Fruit fly (Drosophila melanogaster) whole organism, embryonic: ENCODE results near the gene CG31871.

Experiments used
- Atf-2 ChIP-seq: fragments of 200-800 bp; sonication (Bioruptor generic); optimal IDR thresholded peaks from 2 replicates; lab custom pipeline; 2016; ENCODE audit warnings: missing biosample characterization, missing genetic modification characterization
- CG10959 ChIP-seq: fragments of 200-800 bp; sonication (Bioruptor generic); IDR thresholded peaks from 2 replicates; pipeline ENCODE4 v1.3.6; 2022; ENCODE audit warnings: missing biosample characterization, missing genetic modification characterization
- CG11398 ChIP-seq: fragments of 200-800 bp; sonication (Bioruptor generic); optimal IDR thresholded peaks from 2 replicates; lab custom pipeline; 2016; ENCODE audit warnings: missing biosample characterization, missing genetic modification characterization
- CG11696 ChIP-seq: fragments of 200-800 bp; sonication (Bioruptor generic); IDR thresholded peaks from 2 replicates; pipeline ENCODE4 v1.3.6; 2022; ENCODE audit warnings: missing biosample characterization, missing genetic modification characterization
- CG12236 ChIP-seq: fragments of 200-800 bp; sonication (Bioruptor generic); optimal IDR thresholded peaks from 2 replicates; lab custom pipeline; 2016; ENCODE audit warnings: missing biosample characterization, missing genetic modification characterization
- CG15479 ChIP-seq: fragments of 200-800 bp; sonication (Bioruptor generic); optimal IDR thresholded peaks from 3 replicates; lab custom pipeline; 2019; ENCODE audit warnings: missing biosample characterization, mild to moderate bottlenecking, missing genetic modification characterization, moderate library complexity
- CG16863 ChIP-seq: fragments of 200-800 bp; sonication (Bioruptor generic); optimal IDR thresholded peaks from 3 replicates; lab custom pipeline; 2016; ENCODE audit warnings: missing biosample characterization, missing genetic modification characterization
- CG30431 ChIP-seq: fragments of 200-800 bp; sonication (Bioruptor generic); optimal IDR thresholded peaks from 2 replicates; lab custom pipeline; 2017; ENCODE audit warnings: missing biosample characterization, missing genetic modification characterization
- CG31441 ChIP-seq: fragments of 200-800 bp; sonication (Bioruptor generic); IDR thresholded peaks from 2 replicates; pipeline ENCODE4 v1.3.6; 2022; ENCODE audit warnings: missing biosample characterization, missing genetic modification characterization
- CG3163 ChIP-seq: fragments of 200-800 bp; sonication (Bioruptor generic); optimal IDR thresholded peaks from 3 replicates; lab custom pipeline; 2016; ENCODE audit warnings: missing biosample characterization, missing genetic modification characterization
- CG4424 ChIP-seq: fragments of 200-800 bp; sonication (Bioruptor generic); optimal IDR thresholded peaks from 3 replicates; lab custom pipeline; 2016; ENCODE audit warnings: missing biosample characterization, missing genetic modification characterization
- CG4617 ChIP-seq: fragments of 200-800 bp; sonication (Bioruptor generic); optimal IDR thresholded peaks from 3 replicates; lab custom pipeline; 2016; ENCODE audit warnings: missing biosample characterization, missing genetic modification characterization, borderline replicate concordance
- CG5180 ChIP-seq: fragments of 200-800 bp; sonication (Bioruptor generic); optimal IDR thresholded peaks from 3 replicates; lab custom pipeline; 2017; ENCODE audit warnings: missing biosample characterization, missing genetic modification characterization, mild to moderate bottlenecking, moderate library complexity, missing genetic modification reagents
- CG7963 ChIP-seq: fragments of 200-800 bp; sonication (Bioruptor generic); IDR thresholded peaks from 3 replicates; pipeline ENCODE4 v1.3.6; 2022; ENCODE audit warnings: missing biosample characterization, missing genetic modification characterization; ENCODE audit not compliant: partially characterized antibody
- CG7987 ChIP-seq: fragments of 200-800 bp; sonication (Bioruptor generic); optimal IDR thresholded peaks from 2 replicates; lab custom pipeline; 2018; ENCODE audit warnings: missing biosample characterization, mild to moderate bottlenecking, missing genetic modification characterization, moderate library complexity
- CG8290 ChIP-seq, 3 experiments: fragments of 200-800 bp; sonication (Bioruptor generic); optimal IDR thresholded peaks; 2 replicates each; lab custom pipeline; 2016 to 2019; ENCODE audit warnings: missing biosample characterization in 3 of 3, missing genetic modification characterization in 3 of 3, mild to moderate bottlenecking in 2 of 3, moderate library complexity in 1 of 3
- CG8478 ChIP-seq: fragments of >200 bp; optimal IDR thresholded peaks from 2 replicates; lab custom pipeline; 2018
- CG9609 ChIP-seq: fragments of 200-800 bp; sonication (Bioruptor generic); optimal IDR thresholded peaks from 3 replicates; lab custom pipeline; 2016; ENCODE audit warnings: missing biosample characterization, missing genetic modification characterization
- CG9727 ChIP-seq: fragments of 200-800 bp; sonication (Bioruptor generic); optimal IDR thresholded peaks from 3 replicates; lab custom pipeline; 2017; ENCODE audit warnings: missing biosample characterization, mild to moderate bottlenecking, missing genetic modification characterization
- CG9932 ChIP-seq: fragments of 200-800 bp; sonication (Bioruptor generic); IDR thresholded peaks from 2 replicates; pipeline ENCODE4 v1.3.6; 2022; ENCODE audit warnings: missing biosample characterization, missing genetic modification characterization
- CHES-1-like ChIP-seq: fragments of 200-800 bp; sonication (Bioruptor generic); optimal IDR thresholded peaks from 2 replicates; lab custom pipeline; 2016; ENCODE audit warnings: missing biosample characterization, missing genetic modification characterization
- Camta ChIP-seq: fragments of 200-800 bp; sonication (Bioruptor generic); optimal IDR thresholded peaks from 2 replicates; lab custom pipeline; 2016; ENCODE audit warnings: missing biosample characterization, missing genetic modification characterization
- D ChIP-seq, 2 experiments: fragments of 200-800 bp in 1 of 2; fragments of >200 bp in 1 of 2; sonication (Bioruptor generic) in 1 of 2; optimal IDR thresholded peaks; 2 replicates in 1 of 2; 3 replicates in 1 of 2; lab custom pipeline; 2017; ENCODE audit warnings: mild to moderate bottlenecking in 1 of 2, missing biosample characterization in 1 of 2, missing genetic modification characterization in 1 of 2, missing genetic modification reagents in 1 of 2
- Dfd ChIP-seq, 2 experiments: fragments of >200 bp; optimal IDR thresholded peaks; 2 replicates each; lab custom pipeline; 2017; ENCODE audit warnings: missing biosample characterization in 2 of 2, missing genetic modification characterization in 2 of 2
- Dip3 ChIP-seq: fragments of 200-800 bp; sonication (Bioruptor generic); optimal IDR thresholded peaks from 3 replicates; lab custom pipeline; 2016; ENCODE audit warnings: missing biosample characterization, missing genetic modification characterization
- Fer2 ChIP-seq: fragments of 200-800 bp; sonication (Bioruptor generic); optimal IDR thresholded peaks from 2 replicates; lab custom pipeline; 2018; ENCODE audit warnings: missing biosample characterization, mild to moderate bottlenecking, missing genetic modification characterization, moderate library complexity
- HHEX ChIP-seq: fragments of 200-800 bp; sonication (Bioruptor generic); optimal IDR thresholded peaks from 3 replicates; lab custom pipeline; 2017; ENCODE audit warnings: missing biosample characterization, mild to moderate bottlenecking, missing genetic modification characterization, missing genetic modification reagents
- Mad ChIP-seq: fragments of 200-800 bp; sonication (Bioruptor generic); optimal IDR thresholded peaks from 2 replicates; lab custom pipeline; 2016; ENCODE audit warnings: missing biosample characterization, missing genetic modification characterization
- Med ChIP-seq: fragments of 200-800 bp; sonication (Bioruptor generic); peaks from one replicate; lab custom pipeline; 2016; ENCODE audit warnings: missing biosample characterization, missing genetic modification characterization, mild to moderate bottlenecking, inconsistent platforms, moderate library complexity
- NFAT ChIP-seq: fragments of 200-800 bp; sonication (Bioruptor generic); IDR thresholded peaks from 2 replicates; pipeline ENCODE4 v1.3.6; 2022; ENCODE audit warnings: missing biosample characterization, missing genetic modification characterization
- NK7.1 ChIP-seq: fragments of 200-800 bp; sonication (Bioruptor generic); optimal IDR thresholded peaks from 3 replicates; lab custom pipeline; 2016; ENCODE audit warnings: missing biosample characterization, missing genetic modification characterization
- Side ChIP-seq: fragments of 200-800 bp; sonication (Bioruptor generic); optimal IDR thresholded peaks from 2 replicates; lab custom pipeline; 2016; ENCODE audit warnings: missing biosample characterization, missing genetic modification characterization
- bcd ChIP-seq: fragments of 200-800 bp; sonication (Bioruptor generic); optimal IDR thresholded peaks from 2 replicates; lab custom pipeline; 2017; ENCODE audit warnings: missing biosample characterization, mild to moderate bottlenecking, missing genetic modification characterization
- dati ChIP-seq: fragments of 200-800 bp; sonication (Bioruptor generic); IDR thresholded peaks from 2 replicates; pipeline ENCODE4 v1.3.6; 2022; ENCODE audit warnings: missing biosample characterization, missing genetic modification characterization
- dpn ChIP-seq, 2 experiments: fragments of 200-800 bp; sonication (Bioruptor generic); optimal IDR thresholded peaks; 3 replicates each; lab custom pipeline; 2016; ENCODE audit warnings: missing biosample characterization in 2 of 2, missing genetic modification characterization in 2 of 2
- esg ChIP-seq: fragments of 200-800 bp; sonication (Bioruptor generic); conservative IDR thresholded peaks from 2 replicates; pipeline ENCODE4 v1.3.6; 2022; ENCODE audit warnings: missing biosample characterization, missing genetic modification characterization
- gcm ChIP-seq: fragments of 200-800 bp; sonication (Bioruptor generic); optimal IDR thresholded peaks from 2 replicates; lab custom pipeline; 2019; ENCODE audit warnings: missing biosample characterization, mild to moderate bottlenecking, missing genetic modification characterization, moderate library complexity
- her ChIP-seq: fragments of 200-800 bp; sonication (Bioruptor generic); optimal IDR thresholded peaks from 2 replicates; lab custom pipeline; 2016; ENCODE audit warnings: missing biosample characterization, missing genetic modification characterization
- lilli ChIP-seq: fragments of 200-800 bp; sonication (Bioruptor generic); optimal IDR thresholded peaks from 3 replicates; lab custom pipeline; 2016; ENCODE audit warnings: missing biosample characterization, missing genetic modification characterization
- lov ChIP-seq, 2 experiments: fragments of 200-800 bp in 1 of 2; fragments of >200 bp in 1 of 2; sonication (Bioruptor generic) in 1 of 2; IDR thresholded peaks in 1 of 2; optimal IDR thresholded peaks in 1 of 2; 2 replicates in 1 of 2; 3 replicates in 1 of 2; pipeline versions ENCODE4 v1.3.6 to Lab custom; 2017 to 2022; ENCODE audit warnings: missing biosample characterization in 1 of 2, missing genetic modification characterization in 1 of 2
- luna ChIP-seq: fragments of 200-800 bp; sonication (Bioruptor generic); optimal IDR thresholded peaks from 2 replicates; lab custom pipeline; 2016; ENCODE audit warnings: missing biosample characterization, missing genetic modification characterization
- maf-S ChIP-seq: fragments of 200-800 bp; sonication (Bioruptor generic); optimal IDR thresholded peaks from 2 replicates; lab custom pipeline; 2016; ENCODE audit warnings: missing biosample characterization, missing genetic modification characterization
- org-1 ChIP-seq: fragments of 200-800 bp; sonication (Bioruptor generic); optimal IDR thresholded peaks from 2 replicates; lab custom pipeline; 2017; ENCODE audit warnings: missing biosample characterization, missing genetic modification characterization
- p53 ChIP-seq: fragments of 200-800 bp; sonication (Bioruptor generic); optimal IDR thresholded peaks from 2 replicates; lab custom pipeline; 2016; ENCODE audit warnings: missing biosample characterization, missing genetic modification characterization
- rib ChIP-seq: fragments of 200-800 bp; sonication (Bioruptor generic); IDR thresholded peaks from 2 replicates; pipeline ENCODE4 v1.3.6; 2022; ENCODE audit warnings: missing biosample characterization, missing genetic modification characterization
- sug ChIP-seq: fragments of 200-800 bp; optimal IDR thresholded peaks from 2 replicates; lab custom pipeline; 2019; ENCODE audit warnings: missing biosample characterization, mild to moderate bottlenecking, missing genetic modification characterization, moderate library complexity
- tap ChIP-seq: fragments of 200-800 bp; optimal IDR thresholded peaks from 3 replicates; lab custom pipeline; 2019; ENCODE audit warnings: missing biosample characterization, mild to moderate bottlenecking, missing genetic modification characterization, moderate library complexity
- twi ChIP-seq: fragments of 200-800 bp; optimal IDR thresholded peaks from 2 replicates; lab custom pipeline; 2019; ENCODE audit warnings: missing biosample characterization, mild to moderate bottlenecking, missing genetic modification characterization, moderate library complexity
- tx ChIP-seq: fragments of 200-800 bp; sonication (Bioruptor generic); optimal IDR thresholded peaks from 2 replicates; lab custom pipeline; 2016; ENCODE audit warnings: missing biosample characterization, missing genetic modification characterization
- vvl ChIP-seq: fragments of 200-800 bp; sonication (Bioruptor generic); IDR thresholded peaks from 2 replicates; pipeline ENCODE4 v1.3.6; 2022; ENCODE audit warnings: missing biosample characterization, missing genetic modification characterization

The CG31871 gene

DNA sequence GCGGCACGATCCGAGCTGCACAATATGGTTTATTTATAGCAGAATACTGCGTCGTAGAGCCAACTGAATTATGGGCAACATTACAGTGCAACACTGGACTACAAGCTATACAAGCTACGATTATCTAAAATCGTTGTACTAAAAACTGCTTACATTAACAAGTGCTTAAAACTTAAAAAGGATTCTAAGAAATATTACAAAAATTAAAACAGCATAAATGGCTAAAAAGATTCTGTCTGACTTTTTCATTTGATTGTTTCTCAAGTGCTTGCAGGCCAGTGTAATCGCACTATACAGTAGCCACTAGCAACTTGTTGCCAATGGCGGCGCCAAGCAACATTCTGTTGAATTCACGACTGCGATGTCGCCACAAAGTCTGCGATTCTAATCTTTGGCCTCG lies 45.1 kb upstream of the CG31871 start (continued):
- TF ChIP-seq dati (GFP tag; lab: Robert Waterston, UW) (peak; percentile 66; the same call in 1 of the 2 replicates), CG4424 (GFP tag; lab: Kevin White, UChicago) (peak; percentile 67), CG11398 (peak; percentile 24), lilli (GFP tag; lab: Kevin White, UChicago) (peak; percentile 56), org-1 (peak; percentile 64), luna (GFP tag; lab: Kevin White, UChicago) (no peak), CG9932 (GFP tag; lab: Robert Waterston, UW) (no peak), maf-S (GFP tag; lab: Kevin White, UChicago) (peak; percentile 46), rib (GFP tag; lab: Robert Waterston, UW) (no peak), Side (GFP tag; lab: Kevin White, UChicago) (peak; percentile 16), twi (tag; lab: Kevin White, UChicago) (no peak), CG11696 (0 out of 2 replicates have a peak, but pooled peaks have one; percentile 24), tx (GFP tag; lab: Kevin White, UChicago) (peak; percentile 28), CG9609 (GFP tag; lab: Kevin White, UChicago) (peak; percentile 49), Atf-2 (GFP tag; lab: Kevin White, UChicago) (peak; percentile 66), p53 (GFP tag; lab: Kevin White, UChicago) (no peak), bcd (GFP tag; lab: Kevin White, UChicago) (peak; percentile 68), CG16863 (GFP tag; lab: Kevin White, UChicago) (peak; percentile 69), CG12236 (no peak), CG9727 (GFP tag; lab: Kevin White, UChicago) (peak; percentile 69), CG10959 (GFP tag; lab: Robert Waterston, UW) (peak; percentile 67), NK7.1 (GFP tag; lab: Kevin White, UChicago) (peak; percentile 37), HHEX (peak; percentile 52), Dip3 (GFP tag; lab: Kevin White, UChicago) (peak; percentile 19), gcm (GFP tag; lab: Kevin White, UChicago) (peak; percentile 47), dpn (GFP tag; optimal IDR thresholded peaks at IDR 0.05; lab: Kevin White, UChicago) (peak; percentile 62 to 77), sug (tag; lab: Kevin White, UChicago) (no peak), vvl (GFP tag; lab: Robert Waterston, UW) (peak; percentile 93), Med (GFP tag; lab: Kevin White, UChicago) (peak; percentile 94), D (optimal IDR thresholded peaks at IDR 0.05; lab: Kevin White, UChicago) (no peak), D (GFP tag; optimal IDR thresholded peaks at IDR 0.05; lab: Kevin White, UChicago) (peak; percentile 73), CG7963 (GFP tag; lab: Robert Waterston, UW) (no peak), CG31441 (GFP tag; lab: Robert Waterston, UW) (peak; percentile 76), CG5180 (peak; percentile 35), Mad (peak; percentile 37), CG15479 (GFP tag; lab: Kevin White, UChicago) (no peak), NFAT (GFP tag; lab: Robert Waterston, UW) (no peak), Fer2 (tag; lab: Kevin White, UChicago) (no peak), tap (tag; lab: Kevin White, UChicago) (peak; percentile 70), her (peak; percentile 7), CHES-1-like (GFP tag; lab: Kevin White, UChicago) (peak; percentile 37), Camta (peak; percentile 80), CG8290 (GFP tag; optimal IDR thresholded peaks at IDR 0.05; lab: Kevin White, UChicago) (peak; percentile 30), CG8290 (tag; optimal IDR thresholded peaks at IDR 0.05; lab: Kevin White, UChicago) (peak in 1 of 2 experiments; percentile 28), CG7987 (GFP tag; lab: Kevin White, UChicago) (no peak), CG8478 (lab: Kevin White, UChicago) (no peak), CG30431 (GFP tag; lab: Kevin White, UChicago) (peak; percentile 34), esg (GFP tag; lab: Robert Waterston, UW) (peak; percentile 52), CG3163 (GFP tag; lab: Kevin White, UChicago) (no peak), lov (optimal IDR thresholded peaks at IDR 0.05; lab: Kevin White, UChicago) (no peak), lov (GFP tag; IDR thresholded peaks at IDR 0.05; lab: Robert Waterston, UW) (peak; percentile 71; the same call in 2 of the 3 replicates), CG4617 (GFP tag; lab: Kevin White, UChicago) (peak; percentile 11), Dfd (GFP tag; optimal IDR thresholded peaks at IDR 0.05; lab: Kevin White, UChicago) (no peak)
